Fruit fly (Drosophila melanogaster) whole organism, embryonic: Measurements from ENCODE around the gene CG18858.

ENCODE experiments used
- CG10274 ChIP-seq: fragments of 200-800 bp; sonication (Bioruptor generic); optimal IDR thresholded peaks from 3 replicates; lab custom pipeline; 2017; ENCODE audit warnings: missing biosample characterization, mild to moderate bottlenecking, missing genetic modification characterization
- CG10543 ChIP-seq: fragments of 200-800 bp; sonication (Bioruptor generic); optimal IDR thresholded peaks from 3 replicates; lab custom pipeline; 2017; ENCODE audit warnings: missing biosample characterization, mild to moderate bottlenecking, missing genetic modification characterization, moderate library complexity
- CG11093 ChIP-seq: fragments of 200-800 bp; sonication (Bioruptor generic); IDR thresholded peaks from 3 replicates; pipeline ENCODE4 v1.3.6; 2022; ENCODE audit warnings: missing biosample characterization, missing genetic modification characterization
- CG12155 ChIP-seq: fragments of 200-800 bp; sonication (Bioruptor generic); optimal IDR thresholded peaks from 3 replicates; lab custom pipeline; 2016; ENCODE audit warnings: missing biosample characterization, missing genetic modification characterization
- CG12299 ChIP-seq: fragments of 200-800 bp; sonication (Bioruptor generic); optimal IDR thresholded peaks from 2 replicates; lab custom pipeline; 2018; ENCODE audit warnings: missing biosample characterization, mild to moderate bottlenecking, missing genetic modification characterization
- CG1233 ChIP-seq: fragments of 200-800 bp; sonication (Bioruptor generic); optimal IDR thresholded peaks from 4 replicates; lab custom pipeline; 2018; ENCODE audit warnings: missing biosample characterization, mild to moderate bottlenecking, missing genetic modification characterization
- CG12769 ChIP-seq: fragments of 200-800 bp; sonication (Bioruptor generic); optimal IDR thresholded peaks from 2 replicates; lab custom pipeline; 2019; ENCODE audit warnings: missing biosample characterization, mild to moderate bottlenecking, missing genetic modification characterization, moderate library complexity
- CG15514 ChIP-seq: fragments of 200-800 bp; sonication (Bioruptor generic); optimal IDR thresholded peaks from 3 replicates; lab custom pipeline; 2017; ENCODE audit warnings: missing biosample characterization, missing genetic modification characterization, mild to moderate bottlenecking, moderate library complexity, missing genetic modification reagents
- CG16813 ChIP-seq: fragments of 200-800 bp; sonication (Bioruptor generic); IDR thresholded peaks from 3 replicates; pipeline ENCODE4 v1.3.6; 2022; ENCODE audit warnings: missing biosample characterization, missing genetic modification characterization; ENCODE audit not compliant: partially characterized antibody
- CG17385 ChIP-seq: fragments of 200-800 bp; sonication (Bioruptor generic); optimal IDR thresholded peaks from 3 replicates; lab custom pipeline; 2018; ENCODE audit warnings: missing biosample characterization, mild to moderate bottlenecking, missing genetic modification characterization
- CG18476 ChIP-seq: fragments of 200-800 bp; sonication (Bioruptor generic); optimal IDR thresholded peaks from 2 replicates; lab custom pipeline; 2016; ENCODE audit warnings: missing biosample characterization, mild to moderate bottlenecking, missing genetic modification characterization
- CG18599 ChIP-seq: fragments of 200-800 bp; sonication (Bioruptor generic); optimal IDR thresholded peaks from 3 replicates; lab custom pipeline; 2017; ENCODE audit warnings: missing biosample characterization, missing genetic modification characterization, mild to moderate bottlenecking, moderate library complexity, missing genetic modification reagents
- CG2199 ChIP-seq: fragments of 200-800 bp; sonication (Bioruptor generic); IDR thresholded peaks from 3 replicates; pipeline ENCODE4 v1.3.6; 2022; ENCODE audit warnings: missing biosample characterization, missing genetic modification characterization
- CG30403 ChIP-seq: fragments of 200-800 bp; sonication (Bioruptor generic); optimal IDR thresholded peaks from 3 replicates; lab custom pipeline; 2016; ENCODE audit warnings: missing biosample characterization, missing genetic modification characterization
- CG4424 ChIP-seq: fragments of 200-800 bp; sonication (Bioruptor generic); optimal IDR thresholded peaks from 3 replicates; lab custom pipeline; 2016; ENCODE audit warnings: missing biosample characterization, missing genetic modification characterization
- CG4617 ChIP-seq: fragments of 200-800 bp; sonication (Bioruptor generic); optimal IDR thresholded peaks from 3 replicates; lab custom pipeline; 2016; ENCODE audit warnings: missing biosample characterization, missing genetic modification characterization, borderline replicate concordance
- CG6254 ChIP-seq: fragments of 200-800 bp; sonication (Bioruptor generic); optimal IDR thresholded peaks from 3 replicates; lab custom pipeline; 2017; ENCODE audit warnings: mild to moderate bottlenecking, missing biosample characterization, missing genetic modification reagents, missing genetic modification characterization
- CG8290 ChIP-seq, 3 experiments: fragments of 200-800 bp; sonication (Bioruptor generic); optimal IDR thresholded peaks; 2 replicates each; lab custom pipeline; 2016 to 2019; ENCODE audit warnings: missing biosample characterization in 3 of 3, missing genetic modification characterization in 3 of 3, mild to moderate bottlenecking in 2 of 3, moderate library complexity in 1 of 3
- Dbx ChIP-seq: fragments of 200-800 bp; sonication (Bioruptor generic); IDR thresholded peaks from 3 replicates; pipeline ENCODE4 v1.3.6; 2022; ENCODE audit warnings: missing biosample characterization, missing genetic modification characterization
- Dref ChIP-seq: fragments of 200-800 bp; sonication (Bioruptor generic); IDR thresholded peaks from 2 replicates; pipeline ENCODE4 v1.3.6; 2022; ENCODE audit warnings: missing biosample characterization, missing genetic modification characterization
- E2f1 ChIP-seq: fragments of 200-800 bp; sonication (Bioruptor generic); IDR thresholded peaks from 2 replicates; pipeline ENCODE4 v1.3.6; 2022; ENCODE audit warnings: missing biosample characterization, missing genetic modification characterization
- HLH3B ChIP-seq: fragments of 200-800 bp; sonication (Bioruptor generic); IDR thresholded peaks from 2 replicates; pipeline ENCODE4 v1.3.6; 2022; ENCODE audit warnings: missing biosample characterization, missing genetic modification characterization
- Lim3 ChIP-seq: fragments of 200-800 bp; sonication (Bioruptor generic); IDR thresholded peaks from 2 replicates; pipeline ENCODE4 v1.3.6; 2022; ENCODE audit warnings: missing biosample characterization, missing genetic modification characterization
- Mrtf ChIP-seq: fragments of 200-800 bp; sonication (Bioruptor generic); IDR thresholded peaks from 3 replicates; pipeline ENCODE4 v1.3.6; 2022; ENCODE audit warnings: missing biosample characterization, missing genetic modification characterization
- Nf-YB ChIP-seq: fragments of 200-800 bp; sonication (Bioruptor generic); optimal IDR thresholded peaks from 3 replicates; lab custom pipeline; 2019; ENCODE audit warnings: missing biosample characterization, mild to moderate bottlenecking, missing genetic modification characterization, moderate library complexity
- PHDP ChIP-seq: fragments of 200-800 bp; sonication (Bioruptor generic); optimal IDR thresholded peaks from 3 replicates; lab custom pipeline; 2018; ENCODE audit warnings: missing biosample characterization, mild to moderate bottlenecking, missing genetic modification characterization, moderate library complexity
- Trl ChIP-seq, 3 experiments: fragments of >200 bp in 2 of 3; fragments of 200-800 bp in 1 of 3; sonication (Bioruptor generic) in 1 of 3; optimal IDR thresholded peaks; 2 replicates in 1 of 3; 3 replicates in 2 of 3; lab custom pipeline; 2016 to 2017; ENCODE audit warnings: missing biosample characterization in 1 of 3, missing genetic modification characterization in 1 of 3
- az2 ChIP-seq: fragments of 200-800 bp; sonication (Bioruptor generic); optimal IDR thresholded peaks from 3 replicates; lab custom pipeline; 2016; ENCODE audit warnings: missing biosample characterization, missing genetic modification characterization
- bsh ChIP-seq, 2 experiments: fragments of 200-800 bp; sonication (Bioruptor generic); optimal IDR thresholded peaks; 2 replicates each; lab custom pipeline; 2017 to 2018; ENCODE audit warnings: mild to moderate bottlenecking in 2 of 2, missing biosample characterization in 2 of 2, missing genetic modification characterization in 2 of 2, moderate library complexity in 1 of 2
- croc ChIP-seq: fragments of 200-800 bp; sonication (Bioruptor generic); conservative IDR thresholded peaks from 3 replicates; pipeline ENCODE4 v1.3.6; 2022; ENCODE audit warnings: missing biosample characterization, missing genetic modification characterization
- cwo ChIP-seq: fragments of 200-800 bp; sonication (Bioruptor generic); optimal IDR thresholded peaks from 3 replicates; lab custom pipeline; 2017; ENCODE audit warnings: missing biosample characterization, missing genetic modification characterization, mild to moderate bottlenecking, moderate library complexity, missing genetic modification reagents
- ftz-f1 ChIP-seq: fragments of 200-800 bp; sonication (Bioruptor generic); optimal IDR thresholded peaks from 2 replicates; lab custom pipeline; 2016; ENCODE audit warnings: missing biosample characterization, missing genetic modification characterization
- grau ChIP-seq: fragments of 200-800 bp; optimal IDR thresholded peaks from 3 replicates; lab custom pipeline; 2019; ENCODE audit warnings: missing biosample characterization, mild to moderate bottlenecking, missing genetic modification characterization, moderate library complexity
- h ChIP-seq: fragments of >200 bp; optimal IDR thresholded peaks from 2 replicates; lab custom pipeline; 2017
- lilli ChIP-seq: fragments of 200-800 bp; sonication (Bioruptor generic); optimal IDR thresholded peaks from 3 replicates; lab custom pipeline; 2016; ENCODE audit warnings: missing biosample characterization, missing genetic modification characterization
- luna ChIP-seq: fragments of 200-800 bp; sonication (Bioruptor generic); optimal IDR thresholded peaks from 2 replicates; lab custom pipeline; 2016; ENCODE audit warnings: missing biosample characterization, missing genetic modification characterization
- mam ChIP-seq: fragments of 200-800 bp; sonication (Bioruptor generic); optimal IDR thresholded peaks from 3 replicates; lab custom pipeline; 2016; ENCODE audit warnings: missing biosample characterization, missing genetic modification characterization
- mirr ChIP-seq: fragments of 200-800 bp; sonication (Bioruptor generic); optimal IDR thresholded peaks from 3 replicates; lab custom pipeline; 2018; ENCODE audit warnings: missing biosample characterization, mild to moderate bottlenecking, missing genetic modification characterization
- oc ChIP-seq: fragments of 200-800 bp; sonication (Bioruptor generic); optimal IDR thresholded peaks from 2 replicates; lab custom pipeline; 2018; ENCODE audit warnings: missing biosample characterization, mild to moderate bottlenecking, missing genetic modification characterization, moderate library complexity
- prd ChIP-seq, 3 experiments: fragments of >200 bp in 2 of 3; fragments of 200-800 bp in 1 of 3; sonication (Bioruptor generic) in 1 of 3; optimal IDR thresholded peaks in 2 of 3; IDR thresholded peaks in 1 of 3; 2 replicates in 2 of 3; 3 replicates in 1 of 3; pipeline versions ENCODE4 v1.3.6 to Lab custom; 2017 to 2022; ENCODE audit warnings: missing biosample characterization in 1 of 3, missing genetic modification characterization in 1 of 3
- psq ChIP-seq: fragments of 200-800 bp; sonication (Bioruptor generic); optimal IDR thresholded peaks from 2 replicates; lab custom pipeline; 2017; ENCODE audit warnings: missing biosample characterization, missing genetic modification characterization
- ro ChIP-seq: fragments of 200-800 bp; sonication (Bioruptor generic); IDR thresholded peaks from 2 replicates; pipeline ENCODE4 v1.3.6; 2022; ENCODE audit warnings: missing biosample characterization, missing genetic modification characterization
- row ChIP-seq: fragments of 200-800 bp; sonication (Bioruptor generic); IDR thresholded peaks from 3 replicates; pipeline ENCODE4 v1.3.6; 2022; ENCODE audit warnings: missing biosample characterization, missing genetic modification characterization
- sima ChIP-seq: fragments of 200-800 bp; sonication (Bioruptor generic); optimal IDR thresholded peaks from 2 replicates; lab custom pipeline; 2016; ENCODE audit warnings: missing biosample characterization, missing genetic modification characterization
- sr ChIP-seq: fragments of 200-800 bp; sonication (Bioruptor generic); IDR thresholded peaks from 3 replicates; pipeline ENCODE4 v1.3.6; 2022; ENCODE audit warnings: missing biosample characterization, missing genetic modification characterization
- tgo ChIP-seq: fragments of 200-800 bp; sonication (Bioruptor generic); IDR thresholded peaks from 3 replicates; pipeline ENCODE4 v1.3.6; 2022; ENCODE audit warnings: missing biosample characterization, missing genetic modification characterization
- vvl ChIP-seq: fragments of 200-800 bp; sonication (Bioruptor generic); IDR thresholded peaks from 2 replicates; pipeline ENCODE4 v1.3.6; 2022; ENCODE audit warnings: missing biosample characterization, missing genetic modification characterization
- z ChIP-seq: fragments of 200-800 bp; sonication (Bioruptor generic); IDR thresholded peaks from 3 replicates; pipeline ENCODE4 v1.3.6; 2022; ENCODE audit warnings: missing biosample characterization, missing genetic modification characterization

The CG18858 gene

DNA sequence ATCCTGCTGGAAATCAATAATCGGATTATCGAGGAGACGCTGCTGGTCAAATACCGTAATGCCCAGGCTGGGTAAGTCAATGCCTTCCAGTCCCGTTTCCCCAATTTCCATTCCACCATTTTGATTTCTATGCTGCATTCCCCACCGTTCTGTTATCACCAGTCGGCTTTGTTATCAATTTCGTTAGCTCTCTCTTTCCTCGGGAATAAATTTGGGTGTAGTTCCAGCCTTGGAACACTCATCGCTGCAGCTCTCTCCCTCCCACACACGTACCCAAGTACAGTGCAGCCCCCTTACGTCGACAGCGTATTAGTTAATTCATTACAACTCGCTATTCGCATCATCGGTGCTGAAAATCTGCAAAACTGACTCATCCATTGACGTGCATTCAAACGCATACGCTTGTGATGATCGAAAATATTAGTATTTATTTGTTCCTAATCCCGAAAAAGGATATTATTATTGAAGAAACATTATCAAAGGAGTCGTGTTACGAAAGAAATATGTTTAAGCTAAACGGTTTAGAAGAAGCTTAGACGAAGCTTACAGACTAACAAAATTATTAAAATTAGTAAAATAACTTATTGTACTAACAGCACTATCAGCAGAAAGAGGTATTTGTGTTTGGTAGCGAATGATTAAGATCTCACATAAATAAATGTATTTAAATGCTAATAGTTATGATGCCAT, 41.1 kb downstream of the CG18858 start (continued):
- TF ChIP-seq Lim3 (GFP tag; lab: Robert Waterston, UW) = no peak
- 0 out of 3 replicates have a peak, but pooled peaks have one; percentile 25 for TF ChIP-seq CG2199
- TF ChIP-seq CG8290 (GFP tag; optimal IDR thresholded peaks at IDR 0.05; lab: Kevin White, UChicago) = no peak
- peak in 1 of 2 experiments; percentile 11 for TF ChIP-seq CG8290 (tag; optimal IDR thresholded peaks at IDR 0.05; lab: Kevin White, UChicago)
- TF ChIP-seq luna (GFP tag; lab: Kevin White, UChicago) = no peak
- TF ChIP-seq CG16813 (GFP tag; lab: Robert Waterston, UW) = no peak
- TF ChIP-seq CG4424 (GFP tag; lab: Kevin White, UChicago) = peak; percentile 5
- no peak for TF ChIP-seq cwo
- TF ChIP-seq PHDP (tag; lab: Kevin White, UChicago) = peak; percentile 3
- TF ChIP-seq h (lab: Kevin White, UChicago) = no peak
- peak; percentile 43 for TF ChIP-seq lilli (GFP tag; lab: Kevin White, UChicago)
- TF ChIP-seq CG12769 (tag; lab: Kevin White, UChicago) = peak; percentile 92
- TF ChIP-seq row (GFP tag; lab: Robert Waterston, UW) = peak; percentile 75
- peak; percentile 84 for TF ChIP-seq ftz-f1 (GFP tag; lab: Kevin White, UChicago)
- no peak for TF ChIP-seq CG6254 (GFP tag; lab: Kevin White, UChicago)
- TF ChIP-seq vvl (GFP tag; lab: Robert Waterston, UW) = peak; percentile 45
- TF ChIP-seq sr (GFP tag; lab: Robert Waterston, UW) = peak; percentile 60; the same call in 2 of the 3 replicates
- peak; percentile 33 for TF ChIP-seq CG30403 (GFP tag; lab: Kevin White, UChicago)
- TF ChIP-seq ro (GFP tag; lab: Robert Waterston, UW) = no peak
- 0 out of 3 replicates have a peak, but pooled peaks have one; percentile 12 for TF ChIP-seq CG11093 (GFP tag; lab: Robert Waterston, UW)
- no peak for TF ChIP-seq CG4617 (GFP tag; lab: Kevin White, UChicago)
- TF ChIP-seq CG12155 (GFP tag; lab: Kevin White, UChicago) = peak; percentile 3
- TF ChIP-seq oc (tag; lab: Kevin White, UChicago) = no peak
- TF ChIP-seq tgo (GFP tag; lab: Robert Waterston, UW) = peak; percentile 26; the same call in 1 of the 3 replicates
- peak; percentile 9 for TF ChIP-seq CG12299 (tag; lab: Kevin White, UChicago)
- peak; percentile 13 for TF ChIP-seq az2
- TF ChIP-seq prd (optimal IDR thresholded peaks at IDR 0.05; lab: Kevin White, UChicago) = no peak
- TF ChIP-seq prd (GFP tag; IDR thresholded peaks at IDR 0.05; lab: Robert Waterston, UW) = peak; percentile 29; the same call in 1 of the 3 replicates
- peak; percentile 30 for TF ChIP-seq CG18599 (GFP tag; lab: Kevin White, UChicago)
- 0 out of 2 replicates have a peak, but pooled peaks have one; percentile 8 for TF ChIP-seq HLH3B (GFP tag; lab: Robert Waterston, UW)
- TF ChIP-seq CG17385 (GFP tag; lab: Kevin White, UChicago) = peak; percentile 68
- no peak for TF ChIP-seq CG18476 (GFP tag; lab: Kevin White, UChicago)
- peak; percentile 30; the same call in 1 of the 2 replicates for TF ChIP-seq Dref (GFP tag; lab: Robert Waterston, UW)
- peak; percentile 57 for TF ChIP-seq CG10543 (GFP tag; lab: Kevin White, UChicago)
- peak; percentile 7 for TF ChIP-seq CG1233 (GFP tag; lab: Kevin White, UChicago)
- TF ChIP-seq Mrtf (GFP tag; lab: Robert Waterston, UW) = peak; percentile 32; the same call in 1 of the 3 replicates
- no peak for TF ChIP-seq CG15514 (GFP tag; lab: Kevin White, UChicago)
- 0 out of 3 replicates have a peak, but pooled peaks have one; percentile 12 for TF ChIP-seq z
- TF ChIP-seq mam (GFP tag; lab: Kevin White, UChicago) = peak; percentile 13
- TF ChIP-seq croc (GFP tag; lab: Robert Waterston, UW) = no peak
- peak in 1 of 2 experiments; percentile 2 for TF ChIP-seq bsh (GFP tag; optimal IDR thresholded peaks at IDR 0.05; lab: Kevin White, UChicago)
- peak in 1 of 2 experiments; percentile 70 for TF ChIP-seq Trl (optimal IDR thresholded peaks at IDR 0.05; lab: Kevin White, UChicago)
- no peak for TF ChIP-seq Trl (GFP tag; optimal IDR thresholded peaks at IDR 0.05; lab: Kevin White, UChicago)
- TF ChIP-seq grau (tag; lab: Kevin White, UChicago) = peak; percentile 95
- no peak for TF ChIP-seq Nf-YB (GFP tag; lab: Kevin White, UChicago)
- TF ChIP-seq E2f1 (GFP tag; lab: Robert Waterston, UW) = no peak
- TF ChIP-seq psq (GFP tag; lab: Kevin White, UChicago) = peak; percentile 5
- TF ChIP-seq sima = no peak
- no peak for TF ChIP-seq CG10274 (GFP tag; lab: Kevin White, UChicago)
- TF ChIP-seq Dbx (GFP tag; lab: Robert Waterston, UW) = peak; percentile 42; the same call in 1 of the 3 replicates
- no peak for TF ChIP-seq mirr (GFP tag; lab: Kevin White, UChicago)
